Worm (Caenorhabditis elegans) whole organism, L1 larva: ENCODE results near the gene kxd-1.

Source experiments
- C34B4.2 ChIP-seq: sonication (generic microtip); optimal IDR thresholded peaks from 2 replicates; lab custom pipeline; 2017; ENCODE audit warnings: mild to moderate bottlenecking, missing genetic modification characterization, missing compliant biosample characterization
- Y116A8C.19 ChIP-seq: sonication (generic microtip); optimal IDR thresholded peaks from 2 replicates; lab custom pipeline; 2016; ENCODE audit warnings: missing compliant biosample characterization, missing genetic modification characterization, borderline replicate concordance
- aha-1 ChIP-seq: fragments of 150-350 bp; optimal IDR thresholded peaks from 2 replicates; lab custom pipeline; 2014; ENCODE audit warnings: missing biosample characterization, missing genetic modification characterization
- alr-1 ChIP-seq: fragments of 200-800 bp; sonication (Bioruptor generic); optimal IDR thresholded peaks from 2 replicates; lab custom pipeline; 2018; ENCODE audit warnings: borderline replicate concordance, mild to moderate bottlenecking, missing genetic modification characterization, missing compliant biosample characterization
- aly-2 ChIP-seq: fragments of 150-350 bp; optimal IDR thresholded peaks from 2 replicates; lab custom pipeline; 2014; ENCODE audit warnings: missing biosample characterization, missing genetic modification characterization
- ceh-88 ChIP-seq: fragments of 200-800 bp; sonication (Bioruptor generic); IDR thresholded peaks from 2 replicates; pipeline ENCODE4 v1.3.6; 2022; ENCODE audit warnings: missing genetic modification characterization, missing compliant biosample characterization
- ces-1 ChIP-seq: fragments of 150-350 bp; optimal IDR thresholded peaks from 2 replicates; lab custom pipeline; 2014; ENCODE audit warnings: missing biosample characterization, missing genetic modification reagents, missing genetic modification characterization
- dsc-1 ChIP-seq: sonication (generic microtip); optimal IDR thresholded peaks from 2 replicates; lab custom pipeline; 2016; ENCODE audit warnings: mild to moderate bottlenecking, missing genetic modification characterization, missing compliant biosample characterization
- efl-1 ChIP-seq, 4 experiments: fragments of 150-350 bp; optimal IDR thresholded peaks in 3 of 4; peaks in 1 of 4; 1 replicate in 1 of 4; 2 replicates in 3 of 4; lab custom pipeline; 2014; ENCODE audit warnings: missing biosample characterization in 2 of 4, missing genetic modification characterization in 2 of 4, missing genetic modification reagents in 2 of 4
- efl-3 ChIP-seq: fragments of 200-800 bp; sonication (Bioruptor generic); optimal IDR thresholded peaks from 2 replicates; lab custom pipeline; 2018; ENCODE audit warnings: mild to moderate bottlenecking, missing genetic modification characterization, missing compliant biosample characterization
- egl-13 ChIP-seq: sonication (generic microtip); optimal IDR thresholded peaks from 2 replicates; lab custom pipeline; 2016; ENCODE audit warnings: missing genotype, missing genetic modification reagents, missing genetic modification characterization, missing compliant biosample characterization
- egl-27 ChIP-seq, 2 experiments: fragments of 150-350 bp in 1 of 2; sonication (generic microtip); optimal IDR thresholded peaks; 3 replicates each; lab custom pipeline; 2017 to 2018; ENCODE audit warnings: missing biosample characterization in 2 of 2, missing genetic modification characterization in 2 of 2, missing genetic modification reagents in 2 of 2
- elt-2 ChIP-seq: sonication (generic microtip); optimal IDR thresholded peaks from 2 replicates; lab custom pipeline; 2016; ENCODE audit warnings: missing genetic modification characterization, mild to moderate bottlenecking, inconsistent platforms, missing compliant biosample characterization, missing genetic modification reagents
- elt-3 ChIP-seq, 6 experiments: fragments of 150-350 bp in 1 of 6; sonication (generic microtip); optimal IDR thresholded peaks; 2 replicates each; lab custom pipeline; 2017 to 2018; ENCODE audit warnings: missing biosample characterization in 6 of 6, missing genetic modification characterization in 6 of 6, inconsistent platforms in 1 of 6
- fkh-8 ChIP-seq: sonication (generic microtip); optimal IDR thresholded peaks from 2 replicates; lab custom pipeline; 2016; ENCODE audit warnings: mild to moderate bottlenecking, missing genetic modification characterization, missing compliant biosample characterization
- grh-1 ChIP-seq: fragments of 200-800 bp; sonication (Bioruptor generic); IDR thresholded peaks from 2 replicates; pipeline ENCODE4 v1.3.6; 2022; ENCODE audit warnings: missing genetic modification reagents, missing genetic modification characterization, missing compliant biosample characterization
- hlh-17 ChIP-seq: fragments of 200-800 bp; sonication (Bioruptor generic); optimal IDR thresholded peaks from 2 replicates; lab custom pipeline; 2018; ENCODE audit warnings: missing genetic modification characterization, mild to moderate bottlenecking, missing compliant biosample characterization, moderate library complexity, borderline replicate concordance
- hlh-4 ChIP-seq: sonication (generic microtip); optimal IDR thresholded peaks from 2 replicates; lab custom pipeline; 2016; ENCODE audit warnings: mild to moderate bottlenecking, missing genetic modification characterization, missing compliant biosample characterization
- jun-1 ChIP-seq: fragments of 150-350 bp; optimal IDR thresholded peaks from 2 replicates; lab custom pipeline; 2014; ENCODE audit warnings: missing biosample characterization, missing genetic modification reagents, missing genetic modification characterization
- lin-14 ChIP-seq: fragments of 200-800 bp; sonication (Bioruptor generic); optimal IDR thresholded peaks from 2 replicates; lab custom pipeline; 2018; ENCODE audit warnings: mild to moderate bottlenecking, missing genetic modification characterization, moderate library complexity, missing compliant biosample characterization
- lin-15B ChIP-seq: fragments of 150-350 bp; sonication (generic microtip); optimal IDR thresholded peaks from 3 replicates; lab custom pipeline; 2014; ENCODE audit warnings: missing biosample characterization, missing genetic modification characterization
- lsy-2 ChIP-seq, 2 experiments: fragments of 150-350 bp; optimal IDR thresholded peaks; 2 replicates each; lab custom pipeline; 2014; ENCODE audit warnings: missing biosample characterization in 2 of 2, missing genetic modification characterization in 2 of 2
- mab-9 ChIP-seq: fragments of 200-800 bp; sonication (Bioruptor generic); IDR thresholded peaks from 2 replicates; pipeline ENCODE4 v1.3.6; 2022; ENCODE audit warnings: missing genetic modification reagents, missing genetic modification characterization, missing compliant biosample characterization
- mef-2 ChIP-seq: fragments of 150-350 bp; optimal IDR thresholded peaks from 2 replicates; lab custom pipeline; 2014; ENCODE audit warnings: missing biosample characterization, missing genetic modification characterization
- mep-1 ChIP-seq: fragments of 150-350 bp; optimal IDR thresholded peaks from 2 replicates; lab custom pipeline; 2014; ENCODE audit warnings: missing biosample characterization, missing genetic modification characterization
- nhr-11 ChIP-seq: fragments of 150-350 bp; optimal IDR thresholded peaks from 2 replicates; lab custom pipeline; 2014; ENCODE audit warnings: missing biosample characterization, missing genetic modification characterization
- nhr-12 ChIP-seq: sonication (generic microtip); optimal IDR thresholded peaks from 2 replicates; lab custom pipeline; 2017; ENCODE audit warnings: missing biosample characterization, missing genetic modification characterization
- nhr-19 ChIP-seq: fragments of 200-800 bp; sonication (Bioruptor generic); conservative IDR thresholded peaks from 2 replicates; pipeline ENCODE4 v1.3.6; 2022; ENCODE audit warnings: missing genetic modification characterization, missing compliant biosample characterization
- nhr-237 ChIP-seq: fragments of 150-350 bp; optimal IDR thresholded peaks from 2 replicates; lab custom pipeline; 2014; ENCODE audit warnings: missing biosample characterization, missing genetic modification characterization
- nhr-28 ChIP-seq: fragments of 150-350 bp; optimal IDR thresholded peaks from 2 replicates; lab custom pipeline; 2014; ENCODE audit warnings: missing biosample characterization, missing genetic modification characterization
- nhr-47 ChIP-seq: sonication (generic microtip); optimal IDR thresholded peaks from 2 replicates; lab custom pipeline; 2016; ENCODE audit warnings: mild to moderate bottlenecking, missing genetic modification characterization, moderate library complexity, missing compliant biosample characterization
- nhr-71 ChIP-seq: sonication (generic microtip); optimal IDR thresholded peaks from 2 replicates; lab custom pipeline; 2016; ENCODE audit warnings: mild to moderate bottlenecking, missing genetic modification characterization, moderate library complexity, missing compliant biosample characterization
- nhr-77 ChIP-seq: fragments of 150-350 bp; optimal IDR thresholded peaks from 2 replicates; lab custom pipeline; 2014; ENCODE audit warnings: missing biosample characterization, missing genetic modification characterization
- nhr-85 ChIP-seq: sonication (generic microtip); peaks from one replicate; lab custom pipeline; 2016; ENCODE audit warnings: missing genetic modification characterization, inconsistent platforms, missing compliant biosample characterization
- pag-3 ChIP-seq: sonication (generic microtip); optimal IDR thresholded peaks from 2 replicates; lab custom pipeline; 2017; ENCODE audit warnings: missing genetic modification characterization, mild to moderate bottlenecking, missing compliant biosample characterization, antibody characterized with exemption, borderline replicate concordance; ENCODE audit not compliant: insufficient read depth
- rnt-1 ChIP-seq: sonication (generic microtip); optimal IDR thresholded peaks from 2 replicates; lab custom pipeline; 2016; ENCODE audit warnings: mild to moderate bottlenecking, missing genetic modification characterization, moderate library complexity, missing compliant biosample characterization
- snpc-4 ChIP-seq: fragments of 150-350 bp; optimal IDR thresholded peaks from 2 replicates; lab custom pipeline; 2014; ENCODE audit warnings: missing biosample characterization, missing genetic modification characterization
- snu-23 ChIP-seq: sonication (generic microtip); optimal IDR thresholded peaks from 2 replicates; lab custom pipeline; 2016; ENCODE audit warnings: missing genetic modification characterization, missing compliant biosample characterization
- sox-4 ChIP-seq: sonication (generic microtip); optimal IDR thresholded peaks from 2 replicates; lab custom pipeline; 2016; ENCODE audit warnings: missing genetic modification characterization, missing compliant biosample characterization
- sptf-1 ChIP-seq: fragments of 150-350 bp; optimal IDR thresholded peaks from 2 replicates; lab custom pipeline; 2014; ENCODE audit warnings: missing biosample characterization, missing genetic modification characterization
- swsn-7 ChIP-seq: sonication (generic microtip); optimal IDR thresholded peaks from 2 replicates; lab custom pipeline; 2016; ENCODE audit warnings: missing genetic modification characterization, missing compliant biosample characterization
- tbx-2 ChIP-seq: sonication (generic microtip); optimal IDR thresholded peaks from 2 replicates; lab custom pipeline; 2016; ENCODE audit warnings: missing genetic modification characterization, missing compliant biosample characterization
- tlp-1 ChIP-seq: fragments of 150-350 bp; optimal IDR thresholded peaks from 2 replicates; lab custom pipeline; 2014; ENCODE audit warnings: missing biosample characterization, missing genetic modification characterization
- unc-30 ChIP-seq: sonication (generic microtip); optimal IDR thresholded peaks from 2 replicates; lab custom pipeline; 2017; ENCODE audit warnings: missing biosample characterization, missing genetic modification characterization
- unc-62 ChIP-seq: fragments of 150-350 bp; optimal IDR thresholded peaks from 2 replicates; lab custom pipeline; 2014; ENCODE audit warnings: missing biosample characterization, missing genetic modification reagents, missing genetic modification characterization
- unc-86 ChIP-seq: sonication (generic microtip); optimal IDR thresholded peaks from 2 replicates; lab custom pipeline; 2016; ENCODE audit warnings: missing genetic modification characterization, missing compliant biosample characterization
- unc-98 ChIP-seq: fragments of 200-800 bp; sonication (Bioruptor generic); IDR thresholded peaks from 2 replicates; pipeline ENCODE4 v1.3.6; 2022; ENCODE audit warnings: missing genetic modification characterization, missing compliant biosample characterization
- vab-15 ChIP-seq: sonication (generic microtip); optimal IDR thresholded peaks from 2 replicates; lab custom pipeline; 2017; ENCODE audit warnings: missing genotype, mild to moderate bottlenecking, missing genetic modification characterization, missing compliant biosample characterization
- xbp-1 ChIP-seq: sonication (generic microtip); optimal IDR thresholded peaks from 2 replicates; lab custom pipeline; 2016; ENCODE audit warnings: missing genetic modification characterization, missing compliant biosample characterization
- zag-1 ChIP-seq: fragments of 150-350 bp; optimal IDR thresholded peaks from 2 replicates; lab custom pipeline; 2014; ENCODE audit warnings: missing biosample characterization, missing genetic modification characterization
- ztf-11 ChIP-seq, 2 experiments: sonication (generic microtip); optimal IDR thresholded peaks; 2 replicates each; lab custom pipeline; 2016 to 2017; ENCODE audit warnings: missing genetic modification characterization in 2 of 2, missing biosample characterization in 1 of 2, missing compliant biosample characterization in 1 of 2
- ztf-4 ChIP-seq: fragments of 150-350 bp; optimal IDR thresholded peaks from 2 replicates; lab custom pipeline; 2014; ENCODE audit warnings: missing biosample characterization, missing genetic modification characterization

kxd-1 gene

DNA sequence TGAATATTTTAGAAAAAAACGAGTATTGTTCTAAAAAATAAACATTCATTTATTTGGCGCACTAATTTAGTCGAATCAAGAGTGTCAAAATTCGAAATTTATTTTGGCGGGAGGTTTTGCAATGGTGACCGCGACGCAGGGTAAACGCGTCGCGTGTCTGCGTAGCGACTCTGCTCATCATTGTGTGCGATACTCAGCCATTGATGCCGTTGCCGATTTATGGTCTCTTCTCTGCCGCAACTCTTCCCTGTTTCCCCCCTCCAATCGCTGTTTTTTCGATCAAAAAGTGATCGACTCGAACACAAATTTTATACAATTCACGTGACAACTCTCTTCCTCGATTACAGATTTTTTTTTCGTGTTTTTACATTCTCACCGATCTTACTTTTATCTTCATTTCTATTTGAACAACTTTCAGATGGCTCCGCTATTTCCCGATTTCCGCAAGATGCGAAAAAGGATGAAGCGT is 24.7 kb upstream of the kxd-1 start, which contains the start of gene F09G2.2:
F09G2.2 (plus strand) TSS at position 419 of the 469 bp plus-strand sequence.
- peak; percentile 96 for TF ChIP-seq snu-23 (GFP tag; lab: Kevin White, UChicago)
- peak in 1 of 2 experiments; percentile 75 for TF ChIP-seq ztf-11 (tag; optimal IDR thresholded peaks at IDR 0.05; lab: Kevin White, UChicago)
- TF ChIP-seq unc-62: no peak
- peak; percentile 78 for TF ChIP-seq elt-2 (tag; lab: Kevin White, UChicago)
- peak; percentile 44 for TF ChIP-seq pag-3 (tag; lab: Kevin White, UChicago)
- TF ChIP-seq nhr-19: peak; percentile 94
- peak; percentile 91 for TF ChIP-seq tbx-2 (tag; lab: Kevin White, UChicago)
- peak; percentile 74 for TF ChIP-seq egl-13 (tag; lab: Kevin White, UChicago)
- TF ChIP-seq tlp-1 (tag; lab: Kevin White, UChicago): no peak
- peak; percentile 95 for TF ChIP-seq nhr-71 (tag; lab: Kevin White, UChicago)
- peak in 4 of 6 experiments; percentile 14 to 93 (median 68) for TF ChIP-seq elt-3 (tag; optimal IDR thresholded peaks at IDR 0.05; lab: Kevin White, UChicago)
- TF ChIP-seq ztf-4: peak; percentile 69
- no peak for TF ChIP-seq Y116A8C.19 (tag; lab: Kevin White, UChicago)
- TF ChIP-seq ceh-88 (GFP tag; lab: Robert Waterston, UW): peak; percentile 74
- no peak for TF ChIP-seq unc-30 (tag; lab: Kevin White, UChicago)
- peak; percentile 94 for TF ChIP-seq xbp-1
- TF ChIP-seq fkh-8 (tag; lab: Kevin White, UChicago): peak; percentile 90
- peak; percentile 93 for TF ChIP-seq swsn-7 (tag; lab: Kevin White, UChicago)
- TF ChIP-seq ces-1 (GFP tag; lab: Kevin White, UChicago): no peak
- no peak for TF ChIP-seq hlh-17 (GFP tag; lab: Kevin White, UChicago)
- peak; percentile 95 for TF ChIP-seq mep-1 (tag; lab: Kevin White, UChicago)
- no peak for TF ChIP-seq alr-1
- peak; percentile 79 for TF ChIP-seq nhr-237 (tag; lab: Kevin White, UChicago)
- TF ChIP-seq aly-2: peak; percentile 46
- TF ChIP-seq snpc-4 (tag; lab: Kevin White, UChicago): peak; percentile 62
- peak; percentile 89 for TF ChIP-seq jun-1 (tag; lab: Kevin White, UChicago)
- TF ChIP-seq mab-9 (GFP tag; lab: Robert Waterston, UW): peak; percentile 60
- no peak for TF ChIP-seq efl-3
- TF ChIP-seq unc-86 (tag; lab: Kevin White, UChicago): peak; percentile 83
- TF ChIP-seq lin-15B: peak; percentile 93
- peak; percentile 86 for TF ChIP-seq nhr-77
- TF ChIP-seq nhr-28: no peak
- TF ChIP-seq efl-1 (optimal IDR thresholded peaks at IDR 0.05; lab: Kevin White, UChicago): peak; percentile 91
- TF ChIP-seq efl-1 (GFP tag; optimal IDR thresholded peaks at IDR 0.05 in 1 of 2; lab: Kevin White, UChicago): peak; percentile 89 to 99
- TF ChIP-seq dsc-1: peak; percentile 82
- peak; percentile 87 for TF ChIP-seq grh-1 (GFP tag; lab: Robert Waterston, UW)
- TF ChIP-seq mef-2 (tag; lab: Kevin White, UChicago): peak; percentile 62
- TF ChIP-seq sox-4 (tag; lab: Kevin White, UChicago): no peak
- TF ChIP-seq C34B4.2: no peak
- TF ChIP-seq nhr-47 (tag; lab: Kevin White, UChicago): peak; percentile 91
- TF ChIP-seq nhr-85 (tag; lab: Kevin White, UChicago): peak; percentile 96
- no peak for TF ChIP-seq zag-1
- TF ChIP-seq unc-98 (GFP tag; lab: Robert Waterston, UW): peak; percentile 66; the same call in 1 of the 2 replicates
- TF ChIP-seq nhr-12: no peak
- no peak for TF ChIP-seq hlh-4
- TF ChIP-seq sptf-1 (tag; lab: Kevin White, UChicago): no peak
- TF ChIP-seq egl-27 (tag; optimal IDR thresholded peaks at IDR 0.05; lab: Kevin White, UChicago): no peak
- TF ChIP-seq nhr-11 (tag; lab: Kevin White, UChicago): peak; percentile 10
- peak; percentile 34 for TF ChIP-seq vab-15 (tag; lab: Kevin White, UChicago)
- peak; percentile 92 for TF ChIP-seq rnt-1 (tag; lab: Kevin White, UChicago)
- TF ChIP-seq lin-14 (GFP tag; lab: Kevin White, UChicago): peak; percentile 91
- TF ChIP-seq aha-1 (tag; lab: Kevin White, UChicago): no peak
- TF ChIP-seq lsy-2 (tag; optimal IDR thresholded peaks at IDR 0.05; lab: Kevin White, UChicago): peak; percentile 90 to 95
